Fruit fly (Drosophila melanogaster): Measurements from ENCODE around the gene ZnT86D.

The ZnT86D gene

DNA sequence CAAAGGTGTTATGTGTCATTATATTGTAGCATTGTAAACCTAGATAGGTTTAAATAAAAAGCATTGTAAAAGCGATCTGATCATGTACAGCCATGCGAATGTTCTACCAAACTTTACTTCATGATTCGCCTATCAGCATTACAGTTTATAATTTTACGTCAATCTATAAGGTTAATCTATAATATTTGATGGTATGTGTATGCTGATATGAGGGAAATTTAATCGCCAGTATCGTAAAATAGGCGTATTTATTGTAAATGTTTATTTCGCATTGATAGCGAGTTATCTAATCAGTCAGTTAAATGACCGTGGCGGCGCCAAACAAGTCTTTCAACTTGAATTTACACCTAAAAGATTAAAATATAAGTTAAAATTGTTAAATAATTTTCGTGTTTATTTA lies 36.8 kb downstream of the ZnT86D start:
- TF ChIP-seq Dll (optimal IDR thresholded peaks at IDR 0.05), result no peak
- no peak for TF ChIP-seq EcR (GFP tag; optimal IDR thresholded peaks at IDR 0.05)
- no peak for TF ChIP-seq CG8478 (optimal IDR thresholded peaks at IDR 0.05)
- no peak for TF ChIP-seq pan (optimal IDR thresholded peaks at IDR 0.05)
- no peak for TF ChIP-seq psq (optimal IDR thresholded peaks at IDR 0.05)
- TF ChIP-seq usp (GFP tag; optimal IDR thresholded peaks at IDR 0.05), result no peak

DNA sequence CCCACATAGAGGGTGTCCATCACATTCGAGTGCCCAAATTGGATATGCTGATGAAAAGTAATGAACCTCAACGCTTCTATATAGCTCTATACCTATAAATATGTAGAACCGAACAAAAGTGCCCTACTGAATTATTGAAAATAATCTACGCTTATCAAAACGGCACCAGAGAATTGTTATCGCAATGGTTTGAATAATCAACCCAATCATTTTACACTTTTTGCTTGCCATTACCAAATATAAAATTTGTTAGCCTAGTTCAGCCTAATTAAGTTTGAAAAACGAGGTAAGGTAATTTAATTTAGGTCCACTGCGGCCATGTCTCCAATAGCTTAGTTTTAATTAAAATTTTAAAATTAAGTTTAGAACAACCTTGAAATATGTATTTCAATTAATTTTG lies 38.6 kb downstream of the ZnT86D start:
- TF ChIP-seq EcR (GFP tag; optimal IDR thresholded peaks at IDR 0.05), result no peak
- TF ChIP-seq Dll (optimal IDR thresholded peaks at IDR 0.05), result no peak
- no peak for TF ChIP-seq usp (GFP tag; optimal IDR thresholded peaks at IDR 0.05)
- no peak for TF ChIP-seq pan (optimal IDR thresholded peaks at IDR 0.05)
- no peak for TF ChIP-seq psq (optimal IDR thresholded peaks at IDR 0.05)
- TF ChIP-seq CG8478 (optimal IDR thresholded peaks at IDR 0.05), result no peak

DNA sequence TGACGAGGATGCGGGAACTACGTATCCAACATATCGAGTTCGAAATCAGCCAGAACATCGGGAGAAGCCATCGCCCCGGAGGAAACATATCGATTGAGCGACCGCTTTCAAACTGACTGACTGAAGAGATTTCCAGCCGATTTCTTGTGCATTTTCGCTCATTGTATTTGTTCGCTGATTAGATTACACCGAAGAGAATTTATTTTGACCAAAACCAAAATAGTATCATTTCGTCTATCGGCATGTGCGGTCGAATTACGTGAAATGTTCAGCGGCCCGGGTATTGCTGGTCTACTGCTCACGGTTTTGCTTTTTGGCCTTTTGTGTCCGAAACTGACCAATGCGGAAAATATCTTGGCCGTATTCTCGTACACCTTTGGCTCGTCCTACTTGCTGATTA lies 39.0 kb downstream of the ZnT86D start, which contains the start of the genes Ugt304A1 and Ugt303A1:
Gene Ugt304A1 (minus strand): TSS at position 101 of the 400 bp plus-strand sequence.
Gene Ugt303A1 (plus strand): TSS at position 222 of the 400 bp plus-strand sequence.
- TF ChIP-seq psq (optimal IDR thresholded peaks at IDR 0.05), result no peak
- no peak for TF ChIP-seq EcR (GFP tag; optimal IDR thresholded peaks at IDR 0.05)
- TF ChIP-seq usp (GFP tag; optimal IDR thresholded peaks at IDR 0.05), result no peak
- TF ChIP-seq CG8478 (optimal IDR thresholded peaks at IDR 0.05), result no peak
- no peak for TF ChIP-seq Dll (optimal IDR thresholded peaks at IDR 0.05)
- TF ChIP-seq pan (optimal IDR thresholded peaks at IDR 0.05), result no peak

DNA sequence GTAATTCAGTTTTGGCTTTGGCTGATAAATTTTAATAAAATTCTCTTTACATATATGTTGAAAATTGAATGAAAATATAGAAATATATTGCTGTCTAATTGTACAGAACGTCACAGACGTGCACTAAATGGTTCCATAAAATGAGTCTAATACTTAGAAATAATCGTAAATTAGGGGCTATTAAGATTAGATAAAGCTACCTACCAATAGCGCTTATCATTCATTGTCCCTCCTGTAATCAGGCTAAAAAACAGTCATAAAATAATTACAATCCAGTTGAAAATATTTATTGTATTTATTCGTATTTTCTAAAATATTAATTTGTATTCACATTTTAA lies 41.2 kb downstream of the ZnT86D start:
- TF ChIP-seq EcR (GFP tag; optimal IDR thresholded peaks at IDR 0.05), result no peak
- TF ChIP-seq psq (optimal IDR thresholded peaks at IDR 0.05), result no peak
- TF ChIP-seq usp (GFP tag; optimal IDR thresholded peaks at IDR 0.05), result no peak
- no peak for TF ChIP-seq Dll (optimal IDR thresholded peaks at IDR 0.05)
- TF ChIP-seq CG8478 (optimal IDR thresholded peaks at IDR 0.05), result no peak

DNA sequence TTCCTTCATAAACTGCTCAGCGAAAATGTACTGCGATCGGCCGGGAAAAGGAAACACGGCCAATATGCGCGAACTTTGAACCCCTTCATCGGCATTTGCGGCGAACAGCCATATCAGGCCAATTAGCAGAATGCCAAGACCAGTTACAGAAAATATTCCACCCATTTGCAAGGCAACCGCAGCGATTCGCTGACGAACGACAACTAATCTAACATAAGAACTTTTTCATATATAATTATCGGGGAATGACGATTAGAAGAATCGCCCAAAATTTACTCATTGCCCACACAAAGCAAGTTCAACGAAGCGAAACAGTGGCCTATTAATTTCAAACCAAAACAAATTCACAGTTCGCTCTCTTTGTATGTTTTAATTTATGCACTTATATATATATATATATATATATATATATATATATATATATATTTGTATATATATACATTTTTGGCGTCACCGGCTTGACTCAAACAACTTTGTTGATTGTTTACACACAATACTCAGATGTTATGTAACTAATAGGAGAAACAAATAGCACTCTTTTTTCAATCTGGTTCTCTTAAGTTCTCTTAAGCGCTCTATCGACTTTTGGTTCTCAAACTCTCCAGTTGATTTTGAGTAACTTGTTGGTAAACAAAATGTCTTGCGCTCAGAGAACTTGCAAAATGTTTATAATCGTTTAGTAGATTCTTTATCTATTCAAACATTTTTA lies 41.7 kb downstream of the ZnT86D start, which contains the start of gene Ugt35A1:
Gene Ugt35A1 (minus strand): TSS at position 205 of the 709 bp plus-strand sequence.
- no peak for TF ChIP-seq EcR (GFP tag; optimal IDR thresholded peaks at IDR 0.05)
- TF ChIP-seq pan (optimal IDR thresholded peaks at IDR 0.05), result no peak
- no peak for TF ChIP-seq psq (optimal IDR thresholded peaks at IDR 0.05)

DNA sequence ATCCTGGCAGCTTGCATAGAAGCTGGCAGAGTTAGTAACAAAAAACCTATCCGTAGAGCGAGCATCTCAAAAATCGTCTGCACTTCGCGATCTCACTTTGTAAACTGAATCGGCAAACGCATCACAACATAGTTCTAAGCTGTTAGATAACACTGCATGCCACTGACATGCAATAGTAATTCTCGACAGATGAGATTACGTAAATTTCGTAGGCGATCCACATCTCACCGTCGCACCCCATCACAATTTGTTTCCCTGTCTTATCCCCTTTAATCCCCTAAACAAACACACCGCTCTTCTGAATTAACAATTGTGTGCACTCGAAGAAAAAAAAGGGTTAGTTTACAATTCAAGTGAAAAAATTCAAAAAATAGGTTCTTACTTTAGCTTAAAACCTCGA lies 44.2 kb downstream of the ZnT86D start, which contains the start of gene Ugt35B1:
Gene Ugt35B1 (minus strand): TSS at position 101 of the 400 bp plus-strand sequence.
- TF ChIP-seq CG8478 (optimal IDR thresholded peaks at IDR 0.05), result no peak
- TF ChIP-seq psq (optimal IDR thresholded peaks at IDR 0.05), result no peak
- TF ChIP-seq Dll (optimal IDR thresholded peaks at IDR 0.05), result no peak
- TF ChIP-seq usp (GFP tag; optimal IDR thresholded peaks at IDR 0.05), result no peak
- TF ChIP-seq EcR (GFP tag; optimal IDR thresholded peaks at IDR 0.05), result no peak
- TF ChIP-seq pan (optimal IDR thresholded peaks at IDR 0.05), result no peak

DNA sequence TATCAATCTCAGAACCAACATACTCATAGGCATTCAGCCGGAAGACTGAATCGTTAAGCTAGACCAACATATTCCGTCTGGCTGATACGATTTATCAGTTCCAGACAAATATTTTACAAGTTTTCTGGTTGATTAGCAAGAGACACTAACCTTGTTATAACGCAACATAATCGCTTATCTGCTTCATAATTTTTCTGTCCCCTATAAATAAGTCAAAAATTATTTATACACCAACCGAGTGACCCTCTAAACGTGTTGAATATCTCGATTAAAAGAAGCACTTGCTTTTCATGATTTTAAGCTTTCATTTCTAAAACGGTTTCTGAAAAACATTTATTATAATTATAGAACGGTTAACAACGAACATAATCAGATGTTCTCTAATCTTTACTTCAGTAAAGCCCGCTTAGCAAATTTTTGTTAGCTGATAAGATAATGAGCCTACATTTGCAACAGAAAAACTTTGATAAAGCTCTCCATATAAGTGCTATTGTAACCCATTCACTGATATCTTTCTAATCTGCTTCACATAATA lies 46.3 kb downstream of the ZnT86D start, which contains the start of gene Ugt35E2:
Gene Ugt35E2 (minus strand): TSS at position 51 of the 535 bp plus-strand sequence.
- TF ChIP-seq Dll (optimal IDR thresholded peaks at IDR 0.05) (no peak), psq (optimal IDR thresholded peaks at IDR 0.05) (no peak), usp (GFP tag; optimal IDR thresholded peaks at IDR 0.05) (no peak), EcR (GFP tag; optimal IDR thresholded peaks at IDR 0.05) (no peak), CG8478 (optimal IDR thresholded peaks at IDR 0.05) (no peak), pan (optimal IDR thresholded peaks at IDR 0.05) (no peak)

DNA sequence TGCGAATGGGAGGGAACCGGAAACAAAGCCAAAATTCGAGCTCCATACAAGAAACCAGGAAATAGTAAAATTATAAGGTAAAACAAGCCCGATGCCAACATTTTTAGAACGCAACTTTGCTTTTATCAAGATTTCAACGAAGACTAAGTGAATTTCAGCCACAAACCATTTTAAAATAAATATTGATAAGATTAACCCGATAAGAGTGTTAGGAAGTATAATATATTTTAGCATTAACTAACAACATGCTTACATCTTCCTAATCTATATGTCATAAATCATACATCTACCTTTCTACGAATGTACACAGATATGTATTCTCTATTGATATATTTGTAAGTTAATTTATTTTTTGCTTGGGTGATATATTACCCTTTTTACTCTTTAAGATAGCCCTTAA lies 48.4 kb downstream of the ZnT86D start, which contains the start of gene Ugt35E1:
Gene Ugt35E1 (minus strand): TSS at position 101 of the 400 bp plus-strand sequence.
- TF ChIP-seq psq (optimal IDR thresholded peaks at IDR 0.05), result no peak
- no peak for TF ChIP-seq Dll (optimal IDR thresholded peaks at IDR 0.05)
